Fruit fly (Drosophila melanogaster) whole organism, embryonic: Measurements from ENCODE around the gene Crtc.
A peak's percentile ranks its signal among the peaks of the same experiment; 100 is the strongest.

Experiments
- Asciz ChIP-seq: fragments of 200-800 bp; sonication (Bioruptor generic); optimal IDR thresholded peaks from 2 replicates; lab custom pipeline; 2017; ENCODE audit warnings: missing biosample characterization, mild to moderate bottlenecking, missing genetic modification characterization, missing genetic modification reagents
- CG10267 ChIP-seq: fragments of 200-800 bp; sonication (Bioruptor generic); optimal IDR thresholded peaks from 2 replicates; lab custom pipeline; 2018; ENCODE audit warnings: missing biosample characterization, mild to moderate bottlenecking, missing genetic modification characterization, moderate library complexity
- CG10462 ChIP-seq: fragments of 200-800 bp; sonication (Bioruptor generic); optimal IDR thresholded peaks from 2 replicates; lab custom pipeline; 2016; ENCODE audit warnings: missing biosample characterization, missing genetic modification characterization
- CG10543 ChIP-seq: fragments of 200-800 bp; sonication (Bioruptor generic); optimal IDR thresholded peaks from 3 replicates; lab custom pipeline; 2017; ENCODE audit warnings: missing biosample characterization, mild to moderate bottlenecking, missing genetic modification characterization, moderate library complexity
- CG11456 ChIP-seq: fragments of 200-800 bp; sonication (Bioruptor generic); IDR thresholded peaks from 3 replicates; pipeline ENCODE4 v1.3.6; 2022; ENCODE audit warnings: missing biosample characterization, missing genetic modification characterization
- CG12391 ChIP-seq: fragments of 200-800 bp; sonication (Bioruptor generic); optimal IDR thresholded peaks from 3 replicates; lab custom pipeline; 2018; ENCODE audit warnings: missing biosample characterization, mild to moderate bottlenecking, missing genetic modification characterization, moderate library complexity
- CG13894 ChIP-seq: fragments of 200-800 bp; sonication (Bioruptor generic); optimal IDR thresholded peaks from 3 replicates; lab custom pipeline; 2018; ENCODE audit warnings: missing biosample characterization, mild to moderate bottlenecking, missing genetic modification characterization, moderate library complexity
- CG17802 ChIP-seq: fragments of 200-800 bp; sonication (Bioruptor generic); optimal IDR thresholded peaks from 2 replicates; lab custom pipeline; 2018; ENCODE audit warnings: missing biosample characterization, mild to moderate bottlenecking, missing genetic modification characterization, moderate library complexity
- CG1832 ChIP-seq: fragments of 200-800 bp; sonication (Bioruptor generic); optimal IDR thresholded peaks from 2 replicates; lab custom pipeline; 2017; ENCODE audit warnings: missing biosample characterization, mild to moderate bottlenecking, missing genetic modification characterization, inconsistent platforms
- CG30020 ChIP-seq: fragments of 200-800 bp; optimal IDR thresholded peaks from 2 replicates; lab custom pipeline; 2019; ENCODE audit warnings: missing biosample characterization, mild to moderate bottlenecking, missing genetic modification characterization, moderate library complexity
- CG31441 ChIP-seq: fragments of 200-800 bp; sonication (Bioruptor generic); IDR thresholded peaks from 2 replicates; pipeline ENCODE4 v1.3.6; 2022; ENCODE audit warnings: missing biosample characterization, missing genetic modification characterization
- CG3847 ChIP-seq: fragments of 200-800 bp; sonication (Bioruptor generic); IDR thresholded peaks from 2 replicates; pipeline ENCODE4 v1.3.6; 2022; ENCODE audit warnings: missing biosample characterization, missing genetic modification characterization
- CG6175 ChIP-seq: fragments of 200-800 bp; sonication (Bioruptor generic); IDR thresholded peaks from 3 replicates; pipeline ENCODE4 v1.3.6; 2022; ENCODE audit warnings: missing biosample characterization, missing genetic modification characterization
- CG6272 ChIP-seq: fragments of 200-800 bp; sonication (Bioruptor generic); IDR thresholded peaks from 2 replicates; pipeline ENCODE4 v1.3.6; 2022; ENCODE audit warnings: missing biosample characterization, missing genetic modification characterization
- CG7556 ChIP-seq: fragments of 200-800 bp; sonication (Bioruptor generic); optimal IDR thresholded peaks from 2 replicates; lab custom pipeline; 2017; ENCODE audit warnings: missing biosample characterization, mild to moderate bottlenecking, missing genetic modification characterization
- CG9727 ChIP-seq: fragments of 200-800 bp; sonication (Bioruptor generic); optimal IDR thresholded peaks from 3 replicates; lab custom pipeline; 2017; ENCODE audit warnings: missing biosample characterization, mild to moderate bottlenecking, missing genetic modification characterization
- Deaf1 ChIP-seq: fragments of 200-800 bp; optimal IDR thresholded peaks from 3 replicates; lab custom pipeline; 2019; ENCODE audit warnings: missing biosample characterization, mild to moderate bottlenecking, missing genetic modification characterization, moderate library complexity
- Ets97D ChIP-seq: fragments of 200-800 bp; sonication (Bioruptor generic); optimal IDR thresholded peaks from 3 replicates; lab custom pipeline; 2016; ENCODE audit warnings: missing biosample characterization, missing genetic modification characterization
- Gsc ChIP-seq: fragments of 200-800 bp; sonication (Bioruptor generic); IDR thresholded peaks from 2 replicates; pipeline ENCODE4 v1.3.6; 2022; ENCODE audit warnings: missing biosample characterization, missing genetic modification characterization
- HLH3B ChIP-seq: fragments of 200-800 bp; sonication (Bioruptor generic); IDR thresholded peaks from 2 replicates; pipeline ENCODE4 v1.3.6; 2022; ENCODE audit warnings: missing biosample characterization, missing genetic modification characterization
- Hsf ChIP-seq: fragments of 200-800 bp; sonication (Bioruptor generic); optimal IDR thresholded peaks from 3 replicates; lab custom pipeline; 2016; ENCODE audit warnings: missing biosample characterization, missing genetic modification characterization
- Jarid2 ChIP-seq: fragments of 200-800 bp; sonication (Bioruptor generic); optimal IDR thresholded peaks from 3 replicates; lab custom pipeline; 2017; ENCODE audit warnings: mild to moderate bottlenecking, missing biosample characterization, missing genetic modification reagents, missing genetic modification characterization
- NC2β ChIP-seq: fragments of 200-800 bp; sonication (Bioruptor generic); optimal IDR thresholded peaks from 2 replicates; lab custom pipeline; 2016; ENCODE audit warnings: missing biosample characterization, missing genetic modification characterization
- NK7.1 ChIP-seq: fragments of 200-800 bp; sonication (Bioruptor generic); optimal IDR thresholded peaks from 3 replicates; lab custom pipeline; 2016; ENCODE audit warnings: missing biosample characterization, missing genetic modification characterization
- Optix ChIP-seq: fragments of 200-800 bp; sonication (Bioruptor generic); IDR thresholded peaks from 3 replicates; pipeline ENCODE4 v1.3.6; 2022; ENCODE audit warnings: missing biosample characterization, missing genetic modification characterization
- PHDP ChIP-seq: fragments of 200-800 bp; sonication (Bioruptor generic); optimal IDR thresholded peaks from 3 replicates; lab custom pipeline; 2018; ENCODE audit warnings: missing biosample characterization, mild to moderate bottlenecking, missing genetic modification characterization, moderate library complexity
- Scr ChIP-seq: fragments of 200-800 bp; sonication (Bioruptor generic); IDR thresholded peaks from 2 replicates; pipeline ENCODE4 v1.3.6; 2022; ENCODE audit warnings: missing biosample characterization, missing genetic modification characterization; ENCODE audit not compliant: partially characterized antibody
- Sin3A ChIP-seq: fragments of >200 bp; optimal IDR thresholded peaks from 2 replicates; lab custom pipeline; 2018
- Sry-δ ChIP-seq: fragments of 200-800 bp; sonication (Bioruptor generic); optimal IDR thresholded peaks from 2 replicates; lab custom pipeline; 2016; ENCODE audit warnings: missing biosample characterization, missing genetic modification characterization
- Ssrp ChIP-seq: fragments of 200-800 bp; sonication (Bioruptor generic); optimal IDR thresholded peaks from 2 replicates; lab custom pipeline; 2018; ENCODE audit warnings: missing biosample characterization, mild to moderate bottlenecking, missing genetic modification characterization, moderate library complexity
- Xbp1 ChIP-seq: fragments of 200-800 bp; sonication (Bioruptor generic); optimal IDR thresholded peaks from 3 replicates; lab custom pipeline; 2016; ENCODE audit warnings: missing biosample characterization, mild to moderate bottlenecking, missing genetic modification characterization
- aop ChIP-seq: fragments of 200-800 bp; sonication (Bioruptor generic); IDR thresholded peaks from 2 replicates; pipeline ENCODE4 v1.3.6; 2022; ENCODE audit warnings: missing biosample characterization, missing genetic modification characterization
- bcd ChIP-seq: fragments of 200-800 bp; sonication (Bioruptor generic); optimal IDR thresholded peaks from 2 replicates; lab custom pipeline; 2017; ENCODE audit warnings: missing biosample characterization, mild to moderate bottlenecking, missing genetic modification characterization
- cad ChIP-seq: fragments of >200 bp; optimal IDR thresholded peaks from 2 replicates; lab custom pipeline; 2017; ENCODE audit warnings: missing biosample characterization, missing genetic modification characterization
- chinmo ChIP-seq: fragments of 200-800 bp; sonication (Bioruptor generic); IDR thresholded peaks from 4 replicates; pipeline ENCODE4 v1.3.6; 2022; ENCODE audit warnings: missing biosample characterization, missing genetic modification characterization; ENCODE audit not compliant: partially characterized antibody
- crc ChIP-seq: fragments of 200-800 bp; sonication (Bioruptor generic); optimal IDR thresholded peaks from 2 replicates; lab custom pipeline; 2016; ENCODE audit warnings: missing biosample characterization, missing genetic modification characterization
- dati ChIP-seq: fragments of 200-800 bp; sonication (Bioruptor generic); IDR thresholded peaks from 2 replicates; pipeline ENCODE4 v1.3.6; 2022; ENCODE audit warnings: missing biosample characterization, missing genetic modification characterization
- dmrt11E ChIP-seq: fragments of 200-800 bp; sonication (Bioruptor generic); optimal IDR thresholded peaks from 3 replicates; lab custom pipeline; 2018; ENCODE audit warnings: missing biosample characterization, mild to moderate bottlenecking, missing genetic modification characterization, moderate library complexity
- dpn ChIP-seq, 2 experiments: fragments of 200-800 bp; sonication (Bioruptor generic); optimal IDR thresholded peaks; 3 replicates each; lab custom pipeline; 2016; ENCODE audit warnings: missing biosample characterization in 2 of 2, missing genetic modification characterization in 2 of 2
- ems ChIP-seq: fragments of 200-800 bp; sonication (Bioruptor generic); optimal IDR thresholded peaks from 3 replicates; lab custom pipeline; 2016; ENCODE audit warnings: missing biosample characterization, missing genetic modification characterization
- gcm2 ChIP-seq: fragments of 200-800 bp; sonication (Bioruptor generic); optimal IDR thresholded peaks from 2 replicates; lab custom pipeline; 2016; ENCODE audit warnings: missing biosample characterization, missing genetic modification characterization
- hb ChIP-seq: fragments of 200-800 bp; sonication (Bioruptor generic); IDR thresholded peaks from 3 replicates; pipeline ENCODE4 v1.3.6; 2022; ENCODE audit warnings: missing biosample characterization, missing genetic modification characterization; ENCODE audit not compliant: partially characterized antibody
- hkb ChIP-seq, 2 experiments: fragments of 200-800 bp in 1 of 2; fragments of >200 bp in 1 of 2; sonication (Bioruptor generic) in 1 of 2; IDR thresholded peaks in 1 of 2; optimal IDR thresholded peaks in 1 of 2; 2 replicates each; pipeline versions ENCODE4 v1.3.6 to Lab custom; 2017 to 2022; ENCODE audit warnings: missing biosample characterization in 1 of 2, missing genetic modification characterization in 1 of 2
- insv ChIP-seq, 2 experiments: fragments of 200-800 bp; sonication (Bioruptor generic); optimal IDR thresholded peaks; 3 replicates each; lab custom pipeline; 2016 to 2018; ENCODE audit warnings: missing biosample characterization in 2 of 2, missing genetic modification characterization in 2 of 2
- jing ChIP-seq: fragments of 200-800 bp; sonication (Bioruptor generic); optimal IDR thresholded peaks from 2 replicates; lab custom pipeline; 2018; ENCODE audit warnings: missing biosample characterization, mild to moderate bottlenecking, missing genetic modification characterization
- luna ChIP-seq: fragments of 200-800 bp; sonication (Bioruptor generic); optimal IDR thresholded peaks from 2 replicates; lab custom pipeline; 2016; ENCODE audit warnings: missing biosample characterization, missing genetic modification characterization
- pb ChIP-seq: fragments of 200-800 bp; sonication (Bioruptor generic); optimal IDR thresholded peaks from 3 replicates; lab custom pipeline; 2016; ENCODE audit warnings: missing biosample characterization, missing genetic modification characterization
- salm ChIP-seq: fragments of 200-800 bp; sonication (Bioruptor generic); optimal IDR thresholded peaks from 2 replicates; lab custom pipeline; 2018; ENCODE audit warnings: missing biosample characterization, mild to moderate bottlenecking, missing genetic modification characterization
- sc ChIP-seq, 3 experiments: fragments of >200 bp in 2 of 3; fragments of 200-800 bp in 1 of 3; sonication (Bioruptor generic) in 1 of 3; optimal IDR thresholded peaks; 2 replicates in 2 of 3; 3 replicates in 1 of 3; lab custom pipeline; 2017; ENCODE audit warnings: mild to moderate bottlenecking in 1 of 3, missing biosample characterization in 1 of 3, missing genetic modification characterization in 1 of 3, missing genetic modification reagents in 1 of 3
- slp2 ChIP-seq: fragments of 200-800 bp; sonication (Bioruptor generic); optimal IDR thresholded peaks from 2 replicates; lab custom pipeline; 2016; ENCODE audit warnings: missing biosample characterization, missing genetic modification characterization
- zf30C ChIP-seq: fragments of 200-800 bp; sonication (Bioruptor generic); optimal IDR thresholded peaks from 3 replicates; lab custom pipeline; 2018; ENCODE audit warnings: missing biosample characterization, mild to moderate bottlenecking, missing genetic modification characterization

Crtc gene

dm6 chr3L:17644906-17645244 is 24.2 kb downstream of the Crtc start, which contains the start of gene Pep (continued):
- TF ChIP-seq dpn (GFP tag; optimal IDR thresholded peaks at IDR 0.05; lab: Kevin White, UChicago), result peak; percentile 16 to 46
- TF ChIP-seq CG6272 (GFP tag; lab: Robert Waterston, UW), result no peak
- no peak for TF ChIP-seq crc (GFP tag; lab: Kevin White, UChicago)
- TF ChIP-seq NC2β (GFP tag; lab: Kevin White, UChicago), result peak; percentile 51
- TF ChIP-seq cad (GFP tag; lab: Kevin White, UChicago), result no peak
- peak; percentile 80 for TF ChIP-seq Ets97D (GFP tag; lab: Kevin White, UChicago)
- TF ChIP-seq Deaf1 (tag; lab: Kevin White, UChicago), result peak; percentile 70
- TF ChIP-seq pb (GFP tag; lab: Kevin White, UChicago), result peak; percentile 13
- no peak for TF ChIP-seq hkb (optimal IDR thresholded peaks at IDR 0.05; lab: Kevin White, UChicago)
- peak; percentile 46; the same call in 1 of the 2 replicates for TF ChIP-seq hkb (GFP tag; IDR thresholded peaks at IDR 0.05; lab: Robert Waterston, UW)
- TF ChIP-seq jing (GFP tag; lab: Kevin White, UChicago), result no peak
- peak; percentile 100 for TF ChIP-seq Sry-δ
- TF ChIP-seq Jarid2 (GFP tag; lab: Kevin White, UChicago), result peak; percentile 60
- TF ChIP-seq hb (GFP tag; lab: Robert Waterston, UW), result peak; percentile 97
- no peak for TF ChIP-seq Gsc (GFP tag; lab: Robert Waterston, UW)
- TF ChIP-seq CG3847, result no peak; the same call in 1 of the 2 replicates
- TF ChIP-seq CG10267 (tag; lab: Kevin White, UChicago), result peak; percentile 68
- TF ChIP-seq CG10543 (GFP tag; lab: Kevin White, UChicago), result no peak
- peak; percentile 57 for TF ChIP-seq CG31441 (GFP tag; lab: Robert Waterston, UW)
- TF ChIP-seq Optix, result no peak
- TF ChIP-seq slp2 (GFP tag; lab: Kevin White, UChicago), result no peak
- peak; percentile 52 for TF ChIP-seq CG12391 (tag; lab: Kevin White, UChicago)
- peak; percentile 40 for TF ChIP-seq Xbp1 (GFP tag; lab: Kevin White, UChicago)
- no peak for TF ChIP-seq dati (GFP tag; lab: Robert Waterston, UW)
- peak; percentile 8 for TF ChIP-seq zf30C (GFP tag; lab: Kevin White, UChicago)
- TF ChIP-seq aop (GFP tag; lab: Robert Waterston, UW), result no peak
- peak; percentile 14 for TF ChIP-seq dmrt11E (tag; lab: Kevin White, UChicago)
- peak; percentile 98 for TF ChIP-seq Scr (GFP tag; lab: Robert Waterston, UW)
- no peak for TF ChIP-seq CG11456
- TF ChIP-seq bcd (GFP tag; lab: Kevin White, UChicago), result no peak
- TF ChIP-seq CG1832 (GFP tag; lab: Kevin White, UChicago), result no peak
- no peak; the same call in 1 of the 2 replicates for TF ChIP-seq HLH3B (GFP tag; lab: Robert Waterston, UW)
- peak; percentile 67 for TF ChIP-seq CG13894
- TF ChIP-seq CG17802, result peak; percentile 54
- TF ChIP-seq NK7.1 (GFP tag; lab: Kevin White, UChicago), result peak; percentile 23
- peak in 1 of 2 experiments; percentile 31 for TF ChIP-seq insv (GFP tag; optimal IDR thresholded peaks at IDR 0.05; lab: Kevin White, UChicago)
- no peak for TF ChIP-seq Ssrp (tag; lab: Kevin White, UChicago)
- peak; percentile 30 for TF ChIP-seq luna (GFP tag; lab: Kevin White, UChicago)
- peak; percentile 97 for TF ChIP-seq chinmo (GFP tag; lab: Robert Waterston, UW)
- TF ChIP-seq salm (tag; lab: Kevin White, UChicago), result no peak
- TF ChIP-seq PHDP, result peak; percentile 33
- no peak for TF ChIP-seq Asciz (GFP tag; lab: Kevin White, UChicago)
- TF ChIP-seq CG9727 (GFP tag; lab: Kevin White, UChicago), result peak; percentile 29
- TF ChIP-seq gcm2 (GFP tag; lab: Kevin White, UChicago), result peak; percentile 27
- TF ChIP-seq CG6175 (GFP tag; lab: Robert Waterston, UW), result no peak
- no peak for TF ChIP-seq CG7556
- TF ChIP-seq Hsf (GFP tag; lab: Kevin White, UChicago), result peak; percentile 11
- TF ChIP-seq CG30020 (tag; lab: Kevin White, UChicago), result peak; percentile 75
- peak; percentile 3 for TF ChIP-seq Sin3A (lab: Kevin White, UChicago)
- TF ChIP-seq sc (optimal IDR thresholded peaks at IDR 0.05; lab: Kevin White, UChicago), result no peak
- no peak for TF ChIP-seq sc (GFP tag; optimal IDR thresholded peaks at IDR 0.05; lab: Kevin White, UChicago)
- peak; percentile 1 for TF ChIP-seq ems
- TF ChIP-seq CG10462, result peak; percentile 66
